Worm (Caenorhabditis elegans): ENCODE results near the gene F26G1.15.

- TF ChIP-seq nfyb-1 (GFP tag; IDR thresholded peaks at IDR 0.05) (no peak), F33H1.4 (GFP tag; IDR thresholded peaks at IDR 0.05) (no peak), repo-1 (tag; optimal IDR thresholded peaks at IDR 0.05) (no peak)
Measured at ce11 chrII:4795461-4795860, 5.4 kb downstream of the F26G1.15 start, which contains the start of gene C33F10.4.
